Fruit fly (Drosophila melanogaster) whole organism, embryonic: ENCODE data around the gene CG8630.

Source experiments
- Atf3 ChIP-seq: fragments of 200-800 bp; sonication (Bioruptor generic); optimal IDR thresholded peaks from 3 replicates; lab custom pipeline; 2016; ENCODE audit warnings: missing biosample characterization, missing genetic modification characterization
- CG10209 ChIP-seq: fragments of 200-800 bp; sonication (Bioruptor generic); optimal IDR thresholded peaks from 3 replicates; lab custom pipeline; 2017; ENCODE audit warnings: missing biosample characterization, mild to moderate bottlenecking, missing genetic modification characterization, missing genetic modification reagents
- CG10959 ChIP-seq: fragments of 200-800 bp; sonication (Bioruptor generic); IDR thresholded peaks from 2 replicates; pipeline ENCODE4 v1.3.6; 2022; ENCODE audit warnings: missing biosample characterization, missing genetic modification characterization
- CG12769 ChIP-seq: fragments of 200-800 bp; sonication (Bioruptor generic); optimal IDR thresholded peaks from 2 replicates; lab custom pipeline; 2019; ENCODE audit warnings: missing biosample characterization, mild to moderate bottlenecking, missing genetic modification characterization, moderate library complexity
- CG13775 ChIP-seq: fragments of 200-800 bp; sonication (Bioruptor generic); optimal IDR thresholded peaks from 3 replicates; lab custom pipeline; 2017; ENCODE audit warnings: missing biosample characterization, mild to moderate bottlenecking, missing genetic modification characterization
- CG14050 ChIP-seq: fragments of 200-800 bp; sonication (Bioruptor generic); IDR thresholded peaks from 3 replicates; pipeline ENCODE4 v1.3.6; 2022; ENCODE audit warnings: missing biosample characterization, missing genetic modification characterization
- CG14441 ChIP-seq: fragments of 200-800 bp; sonication (Bioruptor generic); IDR thresholded peaks from 2 replicates; pipeline ENCODE4 v1.3.6; 2022; ENCODE audit warnings: missing biosample characterization, missing genetic modification characterization
- CG15269 ChIP-seq: fragments of 200-800 bp; sonication (Bioruptor generic); optimal IDR thresholded peaks from 2 replicates; lab custom pipeline; 2018; ENCODE audit warnings: missing biosample characterization, mild to moderate bottlenecking, missing genetic modification characterization, moderate library complexity
- CG17328 ChIP-seq: fragments of 200-800 bp; sonication (Bioruptor generic); IDR thresholded peaks from 2 replicates; pipeline ENCODE4 v1.3.6; 2022; ENCODE audit warnings: missing biosample characterization, missing genetic modification characterization
- CG17385 ChIP-seq: fragments of 200-800 bp; sonication (Bioruptor generic); optimal IDR thresholded peaks from 3 replicates; lab custom pipeline; 2018; ENCODE audit warnings: missing biosample characterization, mild to moderate bottlenecking, missing genetic modification characterization
- CG18764 ChIP-seq: fragments of 200-800 bp; sonication (Bioruptor generic); optimal IDR thresholded peaks from 3 replicates; lab custom pipeline; 2016; ENCODE audit warnings: missing biosample characterization, missing genetic modification characterization
- CG34422 ChIP-seq: fragments of 200-800 bp; sonication (Bioruptor generic); IDR thresholded peaks from 3 replicates; pipeline ENCODE4 v1.3.6; 2022; ENCODE audit warnings: missing biosample characterization, missing genetic modification characterization
- CG3726 ChIP-seq: fragments of 200-800 bp; sonication (Bioruptor generic); IDR thresholded peaks from 3 replicates; pipeline ENCODE4, ENCODE4 v1.3.6; 2022; ENCODE audit warnings: missing biosample characterization, missing genetic modification characterization
- CG4360 ChIP-seq: fragments of 200-800 bp; sonication (Bioruptor generic); IDR thresholded peaks from 2 replicates; pipeline ENCODE4 v1.3.6; 2022; ENCODE audit warnings: missing biosample characterization, missing genetic modification characterization
- CG4820 ChIP-seq: fragments of 200-800 bp; sonication (Bioruptor generic); optimal IDR thresholded peaks from 3 replicates; lab custom pipeline; 2016; ENCODE audit warnings: missing biosample characterization, missing genetic modification characterization
- CG5180 ChIP-seq: fragments of 200-800 bp; sonication (Bioruptor generic); optimal IDR thresholded peaks from 3 replicates; lab custom pipeline; 2017; ENCODE audit warnings: missing biosample characterization, missing genetic modification characterization, mild to moderate bottlenecking, moderate library complexity, missing genetic modification reagents
- CG8388 ChIP-seq: fragments of 200-800 bp; sonication (Bioruptor generic); optimal IDR thresholded peaks from 2 replicates; lab custom pipeline; 2019; ENCODE audit warnings: missing biosample characterization, mild to moderate bottlenecking, missing genetic modification characterization, moderate library complexity
- CG8944 ChIP-seq: fragments of 200-800 bp; sonication (Bioruptor generic); optimal IDR thresholded peaks from 3 replicates; lab custom pipeline; 2016; ENCODE audit warnings: missing biosample characterization, missing genetic modification characterization
- CG9817 ChIP-seq: fragments of 200-800 bp; sonication (Bioruptor generic); optimal IDR thresholded peaks from 2 replicates; lab custom pipeline; 2018; ENCODE audit warnings: missing biosample characterization, mild to moderate bottlenecking, missing genetic modification characterization, moderate library complexity
- Chrac-16 ChIP-seq: fragments of 200-800 bp; sonication (Bioruptor generic); optimal IDR thresholded peaks from 3 replicates; lab custom pipeline; 2016; ENCODE audit warnings: missing biosample characterization, missing genetic modification characterization
- Doc2 ChIP-seq: fragments of 200-800 bp; sonication (Bioruptor generic); IDR thresholded peaks from 2 replicates; pipeline ENCODE4 v1.3.6; 2022; ENCODE audit warnings: missing biosample characterization, missing genetic modification characterization
- E2f2 ChIP-seq: fragments of 200-800 bp; sonication (Bioruptor generic); IDR thresholded peaks from 2 replicates; pipeline ENCODE4 v1.3.6; 2022; ENCODE audit warnings: missing biosample characterization, missing genetic modification characterization
- Ets97D ChIP-seq: fragments of 200-800 bp; sonication (Bioruptor generic); optimal IDR thresholded peaks from 3 replicates; lab custom pipeline; 2016; ENCODE audit warnings: missing biosample characterization, missing genetic modification characterization
- H2.0 ChIP-seq: fragments of 200-800 bp; sonication (Bioruptor generic); IDR thresholded peaks from 2 replicates; pipeline ENCODE4 v1.3.6; 2022; ENCODE audit warnings: missing biosample characterization, missing genetic modification characterization
- Oli ChIP-seq: fragments of 200-800 bp; sonication (Bioruptor generic); optimal IDR thresholded peaks from 2 replicates; lab custom pipeline; 2018; ENCODE audit warnings: missing biosample characterization, mild to moderate bottlenecking, missing genetic modification characterization, moderate library complexity
- Ravus ChIP-seq: fragments of 200-800 bp; sonication (Bioruptor generic); IDR thresholded peaks from 2 replicates; pipeline ENCODE4 v1.3.6; 2022; ENCODE audit warnings: missing biosample characterization, missing genetic modification characterization
- Rfx ChIP-seq: fragments of 200-800 bp; sonication (Bioruptor generic); IDR thresholded peaks from 2 replicates; pipeline ENCODE4 v1.3.6; 2022; ENCODE audit warnings: missing biosample characterization, missing genetic modification characterization
- btn ChIP-seq: fragments of 200-800 bp; sonication (Bioruptor generic); optimal IDR thresholded peaks from 2 replicates; lab custom pipeline; 2016; ENCODE audit warnings: missing biosample characterization, missing genetic modification characterization
- ci ChIP-seq: fragments of 200-800 bp; sonication (Bioruptor generic); IDR thresholded peaks from 3 replicates; pipeline ENCODE4 v1.3.6; 2022; ENCODE audit warnings: missing biosample characterization, missing genetic modification characterization
- dati ChIP-seq: fragments of 200-800 bp; sonication (Bioruptor generic); IDR thresholded peaks from 2 replicates; pipeline ENCODE4 v1.3.6; 2022; ENCODE audit warnings: missing biosample characterization, missing genetic modification characterization
- dysf ChIP-seq: fragments of 200-800 bp; sonication (Bioruptor generic); IDR thresholded peaks from 3 replicates; pipeline ENCODE4 v1.3.6; 2022; ENCODE audit warnings: missing biosample characterization, missing genetic modification characterization
- fd96Cb ChIP-seq: fragments of 200-800 bp; sonication (Bioruptor generic); optimal IDR thresholded peaks from 2 replicates; lab custom pipeline; 2018; ENCODE audit warnings: missing biosample characterization, mild to moderate bottlenecking, missing genetic modification characterization, moderate library complexity
- h ChIP-seq: fragments of >200 bp; optimal IDR thresholded peaks from 2 replicates; lab custom pipeline; 2017
- kah ChIP-seq: fragments of 200-800 bp; sonication (Bioruptor generic); optimal IDR thresholded peaks from 2 replicates; lab custom pipeline; 2018; ENCODE audit warnings: missing biosample characterization, mild to moderate bottlenecking, missing genetic modification characterization
- ken ChIP-seq: fragments of 200-800 bp; sonication (Bioruptor generic); IDR thresholded peaks from 3 replicates; pipeline ENCODE4 v1.3.6; 2022; ENCODE audit warnings: missing biosample characterization, missing genetic modification characterization
- lab ChIP-seq: fragments of 200-800 bp; sonication (Bioruptor generic); optimal IDR thresholded peaks from 3 replicates; lab custom pipeline; 2017; ENCODE audit warnings: missing biosample characterization, missing genetic modification characterization, mild to moderate bottlenecking, moderate library complexity, missing genetic modification reagents
- lmd ChIP-seq: fragments of 200-800 bp; sonication (Bioruptor generic); IDR thresholded peaks from 2 replicates; pipeline ENCODE4 v1.3.6; 2022; ENCODE audit warnings: missing biosample characterization, missing genetic modification characterization
- mam ChIP-seq: fragments of 200-800 bp; sonication (Bioruptor generic); optimal IDR thresholded peaks from 3 replicates; lab custom pipeline; 2016; ENCODE audit warnings: missing biosample characterization, missing genetic modification characterization
- prd ChIP-seq, 3 experiments: fragments of >200 bp in 2 of 3; fragments of 200-800 bp in 1 of 3; sonication (Bioruptor generic) in 1 of 3; optimal IDR thresholded peaks in 2 of 3; IDR thresholded peaks in 1 of 3; 2 replicates in 2 of 3; 3 replicates in 1 of 3; pipeline versions ENCODE4 v1.3.6 to Lab custom; 2017 to 2022; ENCODE audit warnings: missing biosample characterization in 1 of 3, missing genetic modification characterization in 1 of 3
- row ChIP-seq: fragments of 200-800 bp; sonication (Bioruptor generic); IDR thresholded peaks from 3 replicates; pipeline ENCODE4 v1.3.6; 2022; ENCODE audit warnings: missing biosample characterization, missing genetic modification characterization
- seq ChIP-seq: fragments of 200-800 bp; sonication (Bioruptor generic); IDR thresholded peaks from 2 replicates; pipeline ENCODE4 v1.3.6; 2022; ENCODE audit warnings: missing biosample characterization, missing genetic modification characterization
- sisA ChIP-seq: fragments of 200-800 bp; sonication (Bioruptor generic); IDR thresholded peaks from 2 replicates; pipeline ENCODE4 v1.3.6; 2022; ENCODE audit warnings: missing biosample characterization, missing genetic modification characterization
- slbo ChIP-seq: fragments of 200-800 bp; sonication (Bioruptor generic); IDR thresholded peaks from 2 replicates; pipeline ENCODE4 v1.3.6; 2022; ENCODE audit warnings: missing biosample characterization, missing genetic modification characterization
- sug ChIP-seq: fragments of 200-800 bp; optimal IDR thresholded peaks from 2 replicates; lab custom pipeline; 2019; ENCODE audit warnings: missing biosample characterization, mild to moderate bottlenecking, missing genetic modification characterization, moderate library complexity
- twi ChIP-seq: fragments of 200-800 bp; optimal IDR thresholded peaks from 2 replicates; lab custom pipeline; 2019; ENCODE audit warnings: missing biosample characterization, mild to moderate bottlenecking, missing genetic modification characterization, moderate library complexity
- vvl ChIP-seq: fragments of 200-800 bp; sonication (Bioruptor generic); IDR thresholded peaks from 2 replicates; pipeline ENCODE4 v1.3.6; 2022; ENCODE audit warnings: missing biosample characterization, missing genetic modification characterization
- wor ChIP-seq: fragments of 200-800 bp; sonication (Bioruptor generic); IDR thresholded peaks from 2 replicates; pipeline ENCODE4 v1.3.6; 2022; ENCODE audit warnings: missing biosample characterization, missing genetic modification characterization

Gene CG8630

dm6 chr3R:13288763-13289312 lies 9.3 kb downstream of the CG8630 start, which contains the start of gene apn (continued):
- TF ChIP-seq prd (optimal IDR thresholded peaks at IDR 0.05; lab: Kevin White, UChicago): no peak
- no peak for TF ChIP-seq prd (GFP tag; IDR thresholded peaks at IDR 0.05; lab: Robert Waterston, UW)
- no peak for TF ChIP-seq CG15269 (tag; lab: Kevin White, UChicago)
- no peak for TF ChIP-seq CG12769 (tag; lab: Kevin White, UChicago)
- no peak for TF ChIP-seq kah
- no peak for TF ChIP-seq CG3726 (GFP tag; lab: Robert Waterston, UW)
- 0 out of 3 replicates have a peak, but pooled peaks have one; percentile 19 for TF ChIP-seq ken (GFP tag; lab: Robert Waterston, UW)
- no peak for TF ChIP-seq CG17385 (GFP tag; lab: Kevin White, UChicago)
- no peak for TF ChIP-seq seq (GFP tag; lab: Robert Waterston, UW)
- 0 out of 3 replicates have a peak, but pooled peaks have one; percentile 41 for TF ChIP-seq dysf (GFP tag; lab: Robert Waterston, UW)
- TF ChIP-seq row (GFP tag; lab: Robert Waterston, UW): peak; percentile 36; the same call in 1 of the 3 replicates
- TF ChIP-seq E2f2: 0 out of 2 replicates have a peak, but pooled peaks have one; percentile 19
- 0 out of 2 replicates have a peak, but pooled peaks have one; percentile 3 for TF ChIP-seq slbo (GFP tag; lab: Robert Waterston, UW)
- no peak for TF ChIP-seq mam
- no peak for TF ChIP-seq h (lab: Kevin White, UChicago)
- no peak for TF ChIP-seq lmd
- TF ChIP-seq CG10209 (GFP tag; lab: Kevin White, UChicago): peak; percentile 11
- TF ChIP-seq wor: 0 out of 2 replicates have a peak, but pooled peaks have one; percentile 23
- TF ChIP-seq CG14441 (GFP tag; lab: Robert Waterston, UW): peak; percentile 36; the same call in 1 of the 2 replicates
- peak; percentile 23 for TF ChIP-seq lab (GFP tag; lab: Kevin White, UChicago)
- no peak for TF ChIP-seq CG13775
- TF ChIP-seq vvl: peak; percentile 58
- no peak for TF ChIP-seq CG4820 (GFP tag; lab: Kevin White, UChicago)
- peak; percentile 50; the same call in 2 of the 3 replicates for TF ChIP-seq ci (GFP tag; lab: Robert Waterston, UW)
- TF ChIP-seq CG8388: peak; percentile 37
- no peak for TF ChIP-seq CG8944 (GFP tag; lab: Kevin White, UChicago)
- TF ChIP-seq sug: no peak
- TF ChIP-seq Atf3 (GFP tag; lab: Kevin White, UChicago): no peak
- TF ChIP-seq Ravus: no peak
- peak; percentile 65; the same call in 1 of the 2 replicates for TF ChIP-seq CG17328 (GFP tag; lab: Robert Waterston, UW)
- no peak for TF ChIP-seq CG18764 (GFP tag; lab: Kevin White, UChicago)
- TF ChIP-seq H2.0 (GFP tag; lab: Robert Waterston, UW): 0 out of 2 replicates have a peak, but pooled peaks have one; percentile 7
- TF ChIP-seq CG10959: no peak
- 0 out of 3 replicates have a peak, but pooled peaks have one; percentile 9 for TF ChIP-seq CG34422 (GFP tag; lab: Robert Waterston, UW)
- peak; percentile 37; the same call in 1 of the 2 replicates for TF ChIP-seq sisA
- peak; percentile 42 for TF ChIP-seq Oli (tag; lab: Kevin White, UChicago)
- TF ChIP-seq dati (GFP tag; lab: Robert Waterston, UW): no peak
- TF ChIP-seq CG9817 (tag; lab: Kevin White, UChicago): no peak
- peak; percentile 1 for TF ChIP-seq fd96Cb (tag; lab: Kevin White, UChicago)
- TF ChIP-seq Ets97D (GFP tag; lab: Kevin White, UChicago): no peak
- TF ChIP-seq CG14050 (GFP tag; lab: Robert Waterston, UW): peak; percentile 31; the same call in 1 of the 3 replicates

- no peak for TF ChIP-seq CG4360 (GFP tag; lab: Robert Waterston, UW)
- TF ChIP-seq Chrac-16 (GFP tag; lab: Kevin White, UChicago): no peak
- TF ChIP-seq h (lab: Kevin White, UChicago): no peak
- TF ChIP-seq btn (GFP tag; lab: Kevin White, UChicago): no peak
- TF ChIP-seq twi (tag; lab: Kevin White, UChicago): no peak
- no peak for TF ChIP-seq Rfx (GFP tag; lab: Robert Waterston, UW)
- TF ChIP-seq Doc2 (GFP tag; lab: Robert Waterston, UW): 0 out of 2 replicates have a peak, but pooled peaks have one; percentile 29
- no peak for TF ChIP-seq CG5180 (GFP tag; lab: Kevin White, UChicago)
These were observed 10.8 kb downstream of the CG8630 start, which contains the start of gene Osi22 for dm6 chr3R:13290329-13290728. TSS of gene Osi22 (plus strand) at chr3R:13290629.
